Fruit fly (Drosophila melanogaster): ENCODE results near the gene Invadolysin.

Gene Invadolysin

DNA sequence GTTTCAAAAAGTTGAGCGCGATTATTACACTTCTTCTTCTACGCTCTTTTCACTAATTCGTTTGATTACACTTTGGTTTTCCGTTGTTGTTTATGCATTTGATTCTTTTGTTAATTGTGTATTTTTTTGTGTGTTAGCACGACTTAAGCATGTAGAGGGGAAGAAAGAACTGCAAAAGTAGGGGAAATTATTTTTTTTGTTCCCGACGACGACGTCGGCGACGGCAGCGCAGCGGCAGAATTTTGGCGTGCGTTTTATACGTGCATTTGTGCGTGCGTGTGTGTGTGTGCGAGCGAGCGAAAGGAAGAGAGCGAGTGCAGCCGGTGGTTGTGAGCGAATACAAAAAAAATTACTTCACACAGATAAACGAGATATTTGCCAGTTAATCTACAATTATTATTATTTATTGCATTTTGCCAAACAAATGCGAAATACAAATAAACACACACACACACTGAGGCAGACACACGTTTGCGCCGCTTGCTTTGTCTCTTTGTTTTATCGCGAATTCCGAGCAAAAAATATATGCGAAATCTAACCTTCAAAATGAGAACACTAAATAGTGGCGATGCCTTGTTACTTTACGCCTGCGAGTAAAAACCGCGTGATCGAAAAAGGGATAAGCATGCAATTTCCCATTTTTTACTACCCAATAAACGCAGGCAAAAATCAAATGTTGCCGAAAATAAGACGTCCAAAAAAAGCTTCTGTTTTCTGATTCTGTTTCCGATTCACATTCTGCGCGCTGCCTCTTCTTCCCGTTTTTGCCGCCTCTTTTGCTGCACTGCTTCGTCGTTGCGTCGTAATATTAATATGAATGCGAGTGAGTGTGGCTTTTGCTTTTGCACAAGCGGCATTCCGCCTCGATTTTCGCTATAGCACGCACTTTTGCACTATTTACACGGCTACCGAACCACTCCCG is 10.8 kb upstream of the Invadolysin start (continued):
- TF ChIP-seq Hr39 (GFP tag; optimal IDR thresholded peaks at IDR 0.05) = no peak
- TF ChIP-seq Eip93F (GFP tag; optimal IDR thresholded peaks at IDR 0.05) = no peak
- TF ChIP-seq pdm3 (GFP tag; optimal IDR thresholded peaks at IDR 0.05) = no peak
- TF ChIP-seq cyc (GFP tag; optimal IDR thresholded peaks at IDR 0.05) = no peak
- peak; percentile 45; the same call in 1 of the 3 replicates for TF ChIP-seq eg (GFP tag; IDR thresholded peaks at IDR 0.05)
- TF ChIP-seq salr (GFP tag; optimal IDR thresholded peaks at IDR 0.05) = no peak
- peak; percentile 75 for TF ChIP-seq Eip78C (GFP tag)
- TF ChIP-seq CG9139 (GFP tag; optimal IDR thresholded peaks at IDR 0.05) = peak; percentile 3
- TF ChIP-seq CG6808 (GFP tag; optimal IDR thresholded peaks at IDR 0.05) = no peak
- no peak for TF ChIP-seq CG8632 (GFP tag; optimal IDR thresholded peaks at IDR 0.05)
- no peak for TF ChIP-seq CG6854 (GFP tag; optimal IDR thresholded peaks at IDR 0.05)
- no peak for TF ChIP-seq CG15336 (GFP tag; IDR thresholded peaks at IDR 0.05)
- TF ChIP-seq ss (GFP tag; optimal IDR thresholded peaks at IDR 0.05) = peak in 1 of 2 experiments; percentile 48
- TF ChIP-seq Smox (GFP tag; optimal IDR thresholded peaks at IDR 0.05) = no peak

DNA sequence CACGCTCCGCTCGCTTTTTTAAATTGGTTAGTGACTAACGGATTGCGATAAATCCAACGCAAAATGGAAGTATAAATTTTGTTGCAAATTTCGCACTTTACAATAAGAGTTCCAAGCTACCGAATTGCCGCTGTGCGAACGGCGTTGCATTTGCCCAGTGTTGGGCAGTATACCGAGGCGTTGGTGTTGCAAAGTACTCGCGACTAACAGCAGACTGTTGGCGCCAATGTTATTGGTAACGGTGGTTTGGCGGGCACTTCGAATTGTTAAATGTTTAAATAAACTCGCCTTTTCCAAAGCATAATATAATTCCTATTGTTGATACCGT is 10.2 kb upstream of the Invadolysin start:
- TF ChIP-seq CG6163 (GFP tag; IDR thresholded peaks at IDR 0.05) = peak; percentile 61
- TF ChIP-seq Ets96B (tag; optimal IDR thresholded peaks at IDR 0.05) = no peak
- peak; percentile 43 for TF ChIP-seq topi (GFP tag; optimal IDR thresholded peaks at IDR 0.05)
- peak; percentile 65 for TF ChIP-seq esn (GFP tag; optimal IDR thresholded peaks at IDR 0.05)
- TF ChIP-seq Ets21C (GFP tag; optimal IDR thresholded peaks at IDR 0.05) = no peak
- peak; percentile 41 for TF ChIP-seq dsx (GFP tag; optimal IDR thresholded peaks at IDR 0.05; ENCODE audit: poor library complexity, severe bottlenecking)
- TF ChIP-seq OdsH (GFP tag; optimal IDR thresholded peaks at IDR 0.05) = peak; percentile 19
- TF ChIP-seq Blimp-1 (GFP tag; optimal IDR thresholded peaks at IDR 0.05) = no peak
- TF ChIP-seq Gug (GFP tag; IDR thresholded peaks at IDR 0.05) = no peak
- peak; percentile 23; the same call in 1 of the 3 replicates for TF ChIP-seq eg (GFP tag; IDR thresholded peaks at IDR 0.05)
- peak; percentile 55 for TF ChIP-seq CG31627 (GFP tag; optimal IDR thresholded peaks at IDR 0.05)
- TF ChIP-seq pdm3 (GFP tag; optimal IDR thresholded peaks at IDR 0.05) = peak; percentile 21
- peak; percentile 33 for TF ChIP-seq Met (GFP tag; optimal IDR thresholded peaks at IDR 0.05)
- peak; percentile 47 for TF ChIP-seq Eip78C (GFP tag)
- peak; percentile 33 for TF ChIP-seq achi (GFP tag; optimal IDR thresholded peaks at IDR 0.05)
- peak; percentile 25 for TF ChIP-seq vri (GFP tag; optimal IDR thresholded peaks at IDR 0.05)
- peak; percentile 29 for TF ChIP-seq Eip75B (GFP tag; optimal IDR thresholded peaks at IDR 0.05)
- no peak for TF ChIP-seq CG8119 (GFP tag; IDR thresholded peaks at IDR 0.05)
- TF ChIP-seq CG6854 (GFP tag; optimal IDR thresholded peaks at IDR 0.05) = no peak
- peak; percentile 22 for TF ChIP-seq Sox14 (GFP tag; optimal IDR thresholded peaks at IDR 0.05)
- peak; percentile 50 for TF ChIP-seq lz (GFP tag; optimal IDR thresholded peaks at IDR 0.05)
- TF ChIP-seq CG1621 (tag; optimal IDR thresholded peaks at IDR 0.05) = no peak
- no peak for TF ChIP-seq CG32006 (GFP tag; optimal IDR thresholded peaks at IDR 0.05)
- TF ChIP-seq Hr4 (GFP tag; optimal IDR thresholded peaks at IDR 0.05) = no peak
- TF ChIP-seq cyc (GFP tag; optimal IDR thresholded peaks at IDR 0.05) = peak; percentile 53
- peak; percentile 74 for TF ChIP-seq CG3919 (GFP tag; optimal IDR thresholded peaks at IDR 0.05)
- TF ChIP-seq CG6792 (GFP tag; optimal IDR thresholded peaks at IDR 0.05) = peak; percentile 31
- no peak for TF ChIP-seq svp (GFP tag)

DNA sequence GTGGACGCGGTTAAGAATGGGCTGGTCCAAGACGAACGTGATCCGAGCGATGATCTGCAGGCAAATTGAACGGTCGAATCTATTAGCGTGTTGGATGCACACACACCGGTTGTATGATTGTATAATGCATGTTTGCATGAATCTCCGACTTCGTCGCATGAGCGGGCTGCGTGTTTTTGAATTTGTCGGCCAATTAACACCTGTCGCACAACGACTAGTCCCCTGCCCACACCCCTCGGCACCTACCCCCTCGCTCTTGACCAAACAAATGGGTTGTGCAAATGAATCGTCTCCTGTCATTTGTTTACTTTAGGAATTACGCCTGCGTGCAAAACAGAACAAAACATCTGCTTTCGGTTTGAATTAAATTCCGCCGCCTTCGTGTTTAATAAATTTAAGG is 9.5 kb upstream of the Invadolysin start:
- TF ChIP-seq ss (GFP tag; optimal IDR thresholded peaks at IDR 0.05) (peak in 1 of 2 experiments; percentile 56), pdm3 (GFP tag; optimal IDR thresholded peaks at IDR 0.05) (no peak), fkh (GFP tag; optimal IDR thresholded peaks at IDR 0.05) (peak; percentile 85), CG6163 (GFP tag; IDR thresholded peaks at IDR 0.05) (no peak), Hr4 (GFP tag; optimal IDR thresholded peaks at IDR 0.05) (no peak), vri (GFP tag; optimal IDR thresholded peaks at IDR 0.05) (peak; percentile 6)
